Fruit fly (Drosophila melanogaster) whole organism: ENCODE data around the gene CG13022.

Source experiments
- CG8478 ChIP-seq: fragments of >200 bp; optimal IDR thresholded peaks from 2 replicates; lab custom pipeline; 2018; ENCODE audit warnings: inconsistent platforms
- Dll ChIP-seq: fragments of >200 bp; optimal IDR thresholded peaks from 2 replicates; lab custom pipeline; 2017
- EcR ChIP-seq, 2 experiments: fragments of >200 bp; optimal IDR thresholded peaks; 2 replicates each; lab custom pipeline; 2017; ENCODE audit warnings: missing biosample characterization in 2 of 2, missing genetic modification characterization in 2 of 2, missing genetic modification reagents in 2 of 2
- pan ChIP-seq: fragments of >200 bp; optimal IDR thresholded peaks from 2 replicates; lab custom pipeline; 2017
- psq ChIP-seq: fragments of >200 bp; optimal IDR thresholded peaks from 2 replicates; lab custom pipeline; 2017
- usp ChIP-seq: fragments of >200 bp; optimal IDR thresholded peaks from 2 replicates; lab custom pipeline; 2017; ENCODE audit warnings: missing biosample characterization, missing genetic modification characterization, mixed read lengths

- TF ChIP-seq pan (no peak), Dll (peak; percentile 21), usp (GFP tag; lab: Kevin White, UChicago) (no peak), CG8478 (no peak), psq (no peak), EcR (GFP tag; optimal IDR thresholded peaks at IDR 0.05; lab: Kevin White, UChicago) (no peak)
Measured at dm6 chr3L:16986062-16987013, 47.6 kb upstream of the CG13022 start.
